Fruit fly (Drosophila melanogaster) whole organism, embryonic: ENCODE data around the gene RtcB.

Experiments
- Abd-B ChIP-seq: fragments of 200-800 bp; sonication (Bioruptor generic); optimal IDR thresholded peaks from 2 replicates; lab custom pipeline; 2018; ENCODE audit warnings: missing biosample characterization, mild to moderate bottlenecking, missing genetic modification characterization, moderate library complexity
- CG11247 ChIP-seq: fragments of 200-800 bp; sonication (Bioruptor generic); IDR thresholded peaks from 2 replicates; pipeline ENCODE4 v1.3.6; 2022; ENCODE audit warnings: missing biosample characterization, missing genetic modification characterization
- CG11504 ChIP-seq: fragments of 200-800 bp; sonication (Bioruptor generic); optimal IDR thresholded peaks from 3 replicates; lab custom pipeline; 2019; ENCODE audit warnings: missing biosample characterization, mild to moderate bottlenecking, missing genetic modification characterization, moderate library complexity
- CG11696 ChIP-seq: fragments of 200-800 bp; sonication (Bioruptor generic); IDR thresholded peaks from 2 replicates; pipeline ENCODE4 v1.3.6; 2022; ENCODE audit warnings: missing biosample characterization, missing genetic modification characterization
- CG13424 ChIP-seq: fragments of 200-800 bp; sonication (Bioruptor generic); optimal IDR thresholded peaks from 2 replicates; lab custom pipeline; 2019; ENCODE audit warnings: missing biosample characterization, mild to moderate bottlenecking, missing genetic modification characterization, moderate library complexity
- CG14667 ChIP-seq: fragments of 200-800 bp; sonication (Bioruptor generic); IDR thresholded peaks from 2 replicates; pipeline ENCODE4 v1.3.6; 2022; ENCODE audit warnings: missing biosample characterization, missing genetic modification characterization
- CG15269 ChIP-seq: fragments of 200-800 bp; sonication (Bioruptor generic); optimal IDR thresholded peaks from 2 replicates; lab custom pipeline; 2018; ENCODE audit warnings: missing biosample characterization, mild to moderate bottlenecking, missing genetic modification characterization, moderate library complexity
- CG15479 ChIP-seq: fragments of 200-800 bp; sonication (Bioruptor generic); optimal IDR thresholded peaks from 3 replicates; lab custom pipeline; 2019; ENCODE audit warnings: missing biosample characterization, mild to moderate bottlenecking, missing genetic modification characterization, moderate library complexity
- CG1603 ChIP-seq: fragments of 200-800 bp; sonication (Bioruptor generic); optimal IDR thresholded peaks from 2 replicates; lab custom pipeline; 2019; ENCODE audit warnings: missing biosample characterization, mild to moderate bottlenecking, missing genetic modification characterization, moderate library complexity
- CG17359 ChIP-seq: fragments of 200-800 bp; sonication (Bioruptor generic); optimal IDR thresholded peaks from 3 replicates; lab custom pipeline; 2018; ENCODE audit warnings: missing biosample characterization, mild to moderate bottlenecking, missing genetic modification characterization, moderate library complexity
- CG18262 ChIP-seq: fragments of 200-800 bp; optimal IDR thresholded peaks from 3 replicates; lab custom pipeline; 2019; ENCODE audit warnings: missing biosample characterization, mild to moderate bottlenecking, missing genetic modification characterization, moderate library complexity
- CG34224 ChIP-seq: fragments of 200-800 bp; sonication (Bioruptor generic); IDR thresholded peaks from 3 replicates; pipeline ENCODE4 v1.3.6; 2022; ENCODE audit warnings: missing biosample characterization, missing genetic modification characterization; ENCODE audit not compliant: partially characterized antibody
- CG4282 ChIP-seq: fragments of 200-800 bp; sonication (Bioruptor generic); optimal IDR thresholded peaks from 2 replicates; lab custom pipeline; 2016; ENCODE audit warnings: missing biosample characterization, missing genetic modification characterization
- CG7556 ChIP-seq: fragments of 200-800 bp; sonication (Bioruptor generic); optimal IDR thresholded peaks from 2 replicates; lab custom pipeline; 2017; ENCODE audit warnings: missing biosample characterization, mild to moderate bottlenecking, missing genetic modification characterization
- CG8388 ChIP-seq: fragments of 200-800 bp; sonication (Bioruptor generic); optimal IDR thresholded peaks from 2 replicates; lab custom pipeline; 2019; ENCODE audit warnings: missing biosample characterization, mild to moderate bottlenecking, missing genetic modification characterization, moderate library complexity
- CG8924 ChIP-seq: fragments of 200-800 bp; optimal IDR thresholded peaks from 3 replicates; lab custom pipeline; 2019; ENCODE audit warnings: missing biosample characterization, mild to moderate bottlenecking, missing genetic modification characterization, moderate library complexity
- CG9727 ChIP-seq: fragments of 200-800 bp; sonication (Bioruptor generic); optimal IDR thresholded peaks from 3 replicates; lab custom pipeline; 2017; ENCODE audit warnings: missing biosample characterization, mild to moderate bottlenecking, missing genetic modification characterization
- CG9932 ChIP-seq: fragments of 200-800 bp; sonication (Bioruptor generic); IDR thresholded peaks from 2 replicates; pipeline ENCODE4 v1.3.6; 2022; ENCODE audit warnings: missing biosample characterization, missing genetic modification characterization
- D19B ChIP-seq: fragments of 200-800 bp; sonication (Bioruptor generic); optimal IDR thresholded peaks from 2 replicates; lab custom pipeline; 2017; ENCODE audit warnings: missing biosample characterization, mild to moderate bottlenecking, missing genetic modification characterization
- Deaf1 ChIP-seq: fragments of 200-800 bp; optimal IDR thresholded peaks from 3 replicates; lab custom pipeline; 2019; ENCODE audit warnings: missing biosample characterization, mild to moderate bottlenecking, missing genetic modification characterization, moderate library complexity
- Drgx ChIP-seq: fragments of 200-800 bp; sonication (Bioruptor generic); IDR thresholded peaks from 2 replicates; pipeline ENCODE4 v1.3.6; 2022; ENCODE audit warnings: missing biosample characterization, missing genetic modification characterization
- Fer1 ChIP-seq: fragments of 200-800 bp; sonication (Bioruptor generic); optimal IDR thresholded peaks from 2 replicates; lab custom pipeline; 2017; ENCODE audit warnings: missing biosample characterization, mild to moderate bottlenecking, missing genetic modification characterization
- HmgZ ChIP-seq: fragments of 200-800 bp; sonication (Bioruptor generic); optimal IDR thresholded peaks from 2 replicates; lab custom pipeline; 2018; ENCODE audit warnings: missing biosample characterization, mild to moderate bottlenecking, missing genetic modification characterization
- Hmr ChIP-seq: fragments of 200-800 bp; sonication (Bioruptor generic); optimal IDR thresholded peaks from 3 replicates; lab custom pipeline; 2017; ENCODE audit warnings: mild to moderate bottlenecking, missing biosample characterization, missing genetic modification reagents, missing genetic modification characterization
- Med ChIP-seq: fragments of 200-800 bp; sonication (Bioruptor generic); peaks from one replicate; lab custom pipeline; 2016; ENCODE audit warnings: missing biosample characterization, missing genetic modification characterization, mild to moderate bottlenecking, inconsistent platforms, moderate library complexity
- Meics ChIP-seq: fragments of 200-800 bp; sonication (Bioruptor generic); optimal IDR thresholded peaks from 2 replicates; lab custom pipeline; 2017; ENCODE audit warnings: missing biosample characterization, mild to moderate bottlenecking, missing genetic modification characterization
- NfI ChIP-seq: fragments of 200-800 bp; sonication (Bioruptor generic); optimal IDR thresholded peaks from 3 replicates; lab custom pipeline; 2018; ENCODE audit warnings: missing biosample characterization, mild to moderate bottlenecking, missing genetic modification characterization, moderate library complexity
- PHDP ChIP-seq: fragments of 200-800 bp; sonication (Bioruptor generic); optimal IDR thresholded peaks from 3 replicates; lab custom pipeline; 2018; ENCODE audit warnings: missing biosample characterization, mild to moderate bottlenecking, missing genetic modification characterization, moderate library complexity
- Pdp1 ChIP-seq, 2 experiments: fragments of 200-800 bp; sonication (Bioruptor generic); optimal IDR thresholded peaks; 3 replicates each; lab custom pipeline; 2016; ENCODE audit warnings: missing biosample characterization in 2 of 2, missing genetic modification characterization in 2 of 2, mild to moderate bottlenecking in 1 of 2, moderate library complexity in 1 of 2
- Ptx1 ChIP-seq: fragments of 200-800 bp; sonication (Bioruptor generic); IDR thresholded peaks from 2 replicates; pipeline ENCODE4 v1.3.6; 2022; ENCODE audit warnings: missing biosample characterization, missing genetic modification characterization
- az2 ChIP-seq: fragments of 200-800 bp; sonication (Bioruptor generic); optimal IDR thresholded peaks from 3 replicates; lab custom pipeline; 2016; ENCODE audit warnings: missing biosample characterization, missing genetic modification characterization
- bbx ChIP-seq: fragments of 200-800 bp; sonication (Bioruptor generic); IDR thresholded peaks from 2 replicates; pipeline ENCODE4 v1.3.6; 2022; ENCODE audit warnings: missing biosample characterization, missing genetic modification characterization; ENCODE audit not compliant: partially characterized antibody
- bsh ChIP-seq, 2 experiments: fragments of 200-800 bp; sonication (Bioruptor generic); optimal IDR thresholded peaks; 2 replicates each; lab custom pipeline; 2017 to 2018; ENCODE audit warnings: mild to moderate bottlenecking in 2 of 2, missing biosample characterization in 2 of 2, missing genetic modification characterization in 2 of 2, moderate library complexity in 1 of 2
- chn ChIP-seq: fragments of 200-800 bp; sonication (Bioruptor generic); optimal IDR thresholded peaks from 2 replicates; lab custom pipeline; 2016; ENCODE audit warnings: missing biosample characterization, missing genetic modification characterization
- dpn ChIP-seq, 2 experiments: fragments of 200-800 bp; sonication (Bioruptor generic); optimal IDR thresholded peaks; 3 replicates each; lab custom pipeline; 2016; ENCODE audit warnings: missing biosample characterization in 2 of 2, missing genetic modification characterization in 2 of 2
- fu2 ChIP-seq: fragments of 200-800 bp; sonication (Bioruptor generic); optimal IDR thresholded peaks from 2 replicates; lab custom pipeline; 2016; ENCODE audit warnings: missing biosample characterization, missing genetic modification characterization
- grau ChIP-seq: fragments of 200-800 bp; optimal IDR thresholded peaks from 3 replicates; lab custom pipeline; 2019; ENCODE audit warnings: missing biosample characterization, mild to moderate bottlenecking, missing genetic modification characterization, moderate library complexity
- ind ChIP-seq: fragments of 200-800 bp; sonication (Bioruptor generic); optimal IDR thresholded peaks from 3 replicates; lab custom pipeline; 2016; ENCODE audit warnings: missing biosample characterization, missing genetic modification characterization
- lilli ChIP-seq: fragments of 200-800 bp; sonication (Bioruptor generic); optimal IDR thresholded peaks from 3 replicates; lab custom pipeline; 2016; ENCODE audit warnings: missing biosample characterization, missing genetic modification characterization
- mam ChIP-seq: fragments of 200-800 bp; sonication (Bioruptor generic); optimal IDR thresholded peaks from 3 replicates; lab custom pipeline; 2016; ENCODE audit warnings: missing biosample characterization, missing genetic modification characterization
- nau ChIP-seq: fragments of 200-800 bp; sonication (Bioruptor generic); optimal IDR thresholded peaks from 3 replicates; lab custom pipeline; 2017; ENCODE audit warnings: missing biosample characterization, mild to moderate bottlenecking, missing genetic modification characterization, missing genetic modification reagents
- nmo ChIP-seq: fragments of 200-800 bp; sonication (Bioruptor generic); optimal IDR thresholded peaks from 2 replicates; lab custom pipeline; 2018; ENCODE audit warnings: missing biosample characterization, mild to moderate bottlenecking, missing genetic modification characterization, moderate library complexity
- phol ChIP-seq: fragments of 200-800 bp; sonication (Bioruptor generic); optimal IDR thresholded peaks from 3 replicates; lab custom pipeline; 2018; ENCODE audit warnings: missing biosample characterization, mild to moderate bottlenecking, missing genetic modification characterization, moderate library complexity
- scrt ChIP-seq: fragments of 200-800 bp; sonication (Bioruptor generic); optimal IDR thresholded peaks from 2 replicates; lab custom pipeline; 2018; ENCODE audit warnings: missing biosample characterization, mild to moderate bottlenecking, missing genetic modification characterization, moderate library complexity
- sens ChIP-seq: fragments of 200-800 bp; sonication (Bioruptor generic); peaks from one replicate; lab custom pipeline; 2016; ENCODE audit warnings: missing biosample characterization, missing genetic modification characterization
- slp2 ChIP-seq: fragments of 200-800 bp; sonication (Bioruptor generic); optimal IDR thresholded peaks from 2 replicates; lab custom pipeline; 2016; ENCODE audit warnings: missing biosample characterization, missing genetic modification characterization
- tio ChIP-seq: fragments of 200-800 bp; sonication (Bioruptor generic); optimal IDR thresholded peaks from 2 replicates; lab custom pipeline; 2017; ENCODE audit warnings: missing biosample characterization, missing genetic modification characterization, inconsistent platforms
- vfl ChIP-seq: fragments of 200-800 bp; sonication (Bioruptor generic); optimal IDR thresholded peaks from 2 replicates; lab custom pipeline; 2016; ENCODE audit warnings: missing biosample characterization, missing genetic modification characterization

The RtcB gene

DNA sequence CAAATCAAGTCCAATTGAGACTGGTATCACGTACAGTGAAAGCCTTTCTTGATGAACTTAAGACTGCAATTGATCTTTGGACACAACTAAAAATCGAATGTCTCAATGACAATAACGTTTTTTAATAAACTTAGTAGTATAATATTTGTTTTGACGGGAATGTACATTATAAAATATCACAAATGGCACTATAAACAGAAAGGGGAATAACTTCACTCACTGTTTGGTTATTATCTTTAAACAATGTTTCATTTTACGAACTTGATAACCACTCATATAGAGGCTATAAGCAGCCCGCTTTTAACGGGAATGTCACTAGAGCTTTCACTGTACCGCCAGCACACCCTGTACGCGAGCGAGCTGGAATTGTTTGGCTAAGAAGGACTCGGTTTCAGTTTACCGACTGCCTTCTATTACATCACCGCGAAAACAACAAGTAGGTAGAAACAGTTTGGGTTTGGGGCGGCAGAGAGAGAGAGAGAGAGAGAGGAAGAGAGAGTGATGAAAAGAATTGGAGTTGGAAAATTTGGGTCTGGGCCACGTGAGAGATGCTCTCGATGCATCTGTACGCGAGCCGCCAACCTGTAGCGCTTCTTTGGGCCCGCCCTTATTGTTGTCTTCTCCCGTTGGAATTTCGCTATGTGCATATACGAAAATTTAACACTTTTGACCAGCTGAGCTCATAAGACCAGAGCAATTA lies 32.7 kb upstream of the RtcB start (continued):
- TF ChIP-seq lilli (GFP tag; lab: Kevin White, UChicago) (peak; percentile 39), bsh (GFP tag; optimal IDR thresholded peaks at IDR 0.05; lab: Kevin White, UChicago) (peak in 1 of 2 experiments; percentile 22), Med (GFP tag; lab: Kevin White, UChicago) (peak; percentile 72), CG15269 (tag; lab: Kevin White, UChicago) (peak; percentile 42), CG17359 (tag; lab: Kevin White, UChicago) (peak; percentile 29), CG18262 (peak; percentile 2), CG11247 (GFP tag; lab: Robert Waterston, UW) (no peak), HmgZ (peak; percentile 6), Deaf1 (tag; lab: Kevin White, UChicago) (peak; percentile 17), phol (peak; percentile 29), CG11696 (GFP tag; lab: Robert Waterston, UW) (no peak), CG1603 (tag; lab: Kevin White, UChicago) (peak; percentile 13), CG7556 (GFP tag; lab: Kevin White, UChicago) (peak; percentile 40), CG15479 (no peak), CG34224 (GFP tag; lab: Robert Waterston, UW) (0 out of 3 replicates have a peak, but pooled peaks have one; percentile 10), grau (tag; lab: Kevin White, UChicago) (peak; percentile 83), Ptx1 (GFP tag; lab: Robert Waterston, UW) (0 out of 2 replicates have a peak, but pooled peaks have one; percentile 17), bbx (GFP tag; lab: Robert Waterston, UW) (no peak), Abd-B (GFP tag; lab: Kevin White, UChicago) (no peak), D19B (GFP tag; lab: Kevin White, UChicago) (peak; percentile 3), ind (peak; percentile 22), scrt (peak; percentile 81), Pdp1 (GFP tag; optimal IDR thresholded peaks at IDR 0.05; lab: Kevin White, UChicago) (peak in 1 of 2 experiments; percentile 78), CG8388 (peak; percentile 12), CG13424 (tag; lab: Kevin White, UChicago) (peak; percentile 40), CG8924 (tag; lab: Kevin White, UChicago) (peak; percentile 6), mam (peak; percentile 46), NfI (GFP tag; lab: Kevin White, UChicago) (peak; percentile 12), CG11504 (tag; lab: Kevin White, UChicago) (peak; percentile 64), PHDP (tag; lab: Kevin White, UChicago) (peak; percentile 13), CG9727 (peak; percentile 21), CG14667 (no peak), Hmr (peak; percentile 49), Fer1 (GFP tag; lab: Kevin White, UChicago) (peak; percentile 27), Drgx (GFP tag; lab: Robert Waterston, UW) (0 out of 2 replicates have a peak, but pooled peaks have one; percentile 13), Meics (GFP tag; lab: Kevin White, UChicago) (peak; percentile 49), dpn (GFP tag; optimal IDR thresholded peaks at IDR 0.05; lab: Kevin White, UChicago) (peak; percentile 5 to 33), CG9932 (GFP tag; lab: Robert Waterston, UW) (peak; percentile 45; the same call in 1 of the 2 replicates), az2 (GFP tag; lab: Kevin White, UChicago) (peak; percentile 16), CG4282 (GFP tag; lab: Kevin White, UChicago) (no peak), nmo (GFP tag; lab: Kevin White, UChicago) (peak; percentile 15), nau (peak; percentile 13), fu2 (GFP tag; lab: Kevin White, UChicago) (peak; percentile 16), chn (peak; percentile 8), vfl (GFP tag; lab: Kevin White, UChicago) (peak; percentile 18), tio (peak; percentile 49), sens (GFP tag; lab: Kevin White, UChicago) (peak; percentile 44), slp2 (no peak)
